In the genomic region with DNA sequence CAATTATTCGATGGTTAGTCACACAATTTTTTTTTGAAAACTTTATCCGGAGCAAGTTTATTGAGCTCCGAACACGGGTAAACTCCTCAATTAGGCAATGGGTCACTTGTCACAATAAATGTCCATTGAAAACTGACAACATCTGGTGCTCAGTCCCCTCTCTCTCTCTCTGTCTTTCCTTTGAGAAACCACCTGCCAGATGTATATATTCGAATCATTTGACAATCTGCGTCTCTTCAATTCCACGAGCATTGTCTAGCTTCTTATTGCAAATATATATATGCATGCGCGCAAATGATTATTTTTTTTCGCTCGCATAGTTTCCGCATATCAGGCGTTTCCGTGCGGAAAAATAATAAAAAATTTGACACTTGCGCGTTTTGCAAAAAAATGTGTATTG, we compare ENCODE assay signal across 4 worm cellular contexts.
TF ChIP-seq lines count a peak whose summit lies in the region.

No protein-coding gene starts in this region.

TF ChIP-seq in whole organism, L1 larva, 84 proteins besides CTCF, POLR2A, EP300 and RAD21:
- TF ChIP-seq hlh-17 (GFP tag; optimal IDR thresholded peaks at IDR 0.05; lab: Kevin White, UChicago; ENCODE audit: borderline replicate concordance) (no peak), nhr-20 (tag; optimal IDR thresholded peaks at IDR 0.05; lab: Kevin White, UChicago) (no peak), nhr-12 (tag; optimal IDR thresholded peaks at IDR 0.05; lab: Kevin White, UChicago) (no peak), dsc-1 (tag; optimal IDR thresholded peaks at IDR 0.05; lab: Kevin White, UChicago) (peak; percentile 4)

TF ChIP-seq in whole organism, late embryonic, 69 proteins besides CTCF, POLR2A, EP300 and RAD21:
- TF ChIP-seq hlh-8 (tag; optimal IDR thresholded peaks at IDR 0.05; lab: Kevin White, UChicago) = peak; percentile 87
- no peak for TF ChIP-seq elt-2 (tag; optimal IDR thresholded peaks at IDR 0.05; lab: Kevin White, UChicago)
- TF ChIP-seq hlh-30 (tag; optimal IDR thresholded peaks at IDR 0.05; lab: Kevin White, UChicago; ENCODE audit: insufficient read depth) = peak; percentile 71
- no peak for TF ChIP-seq zip-5 (tag; optimal IDR thresholded peaks at IDR 0.05; lab: Kevin White, UChicago)
- no peak for TF ChIP-seq K02D7.2 (tag; optimal IDR thresholded peaks at IDR 0.05; lab: Kevin White, UChicago)
- TF ChIP-seq ref-2 (tag; optimal IDR thresholded peaks at IDR 0.05; lab: Kevin White, UChicago) = no peak
- peak; percentile 11 for TF ChIP-seq nfya-1 (tag; optimal IDR thresholded peaks at IDR 0.05; lab: Kevin White, UChicago)
- TF ChIP-seq ceh-31 (tag; optimal IDR thresholded peaks at IDR 0.05; lab: Kevin White, UChicago) = peak; percentile 32
- TF ChIP-seq unc-55 (GFP tag; optimal IDR thresholded peaks at IDR 0.05; lab: Kevin White, UChicago) = peak; percentile 60

TF ChIP-seq in whole organism, midembryonic, 9 proteins besides CTCF, POLR2A, EP300 and RAD21:
- TF ChIP-seq flt-1 (GFP tag; IDR thresholded peaks at IDR 0.05; lab: Robert Waterston, UW) (no peak), cog-1 (tag; optimal IDR thresholded peaks at IDR 0.05; lab: Kevin White, UChicago) (peak; percentile 40), ztf-29 (GFP tag; IDR thresholded peaks at IDR 0.05; lab: Robert Waterston, UW) (no peak)

TF ChIP-seq in whole organism, mixed stage, embryonic, 35 proteins besides CTCF, POLR2A, EP300 and RAD21:
- TF ChIP-seq zip-8 (tag; optimal IDR thresholded peaks at IDR 0.05; lab: Kevin White, UChicago) (no peak), sptf-1 (tag; optimal IDR thresholded peaks at IDR 0.05; lab: Kevin White, UChicago) (no peak), mep-1 (tag; optimal IDR thresholded peaks at IDR 0.05; lab: Kevin White, UChicago) (peak; percentile 30), mls-2 (tag; optimal IDR thresholded peaks at IDR 0.05; lab: Kevin White, UChicago) (no peak), flh-1 (GFP tag; optimal IDR thresholded peaks at IDR 0.05; lab: Kevin White, UChicago) (no peak), lin-32 (GFP tag; optimal IDR thresholded peaks at IDR 0.05; lab: Kevin White, UChicago) (peak; percentile 75), ham-2 (GFP tag; optimal IDR thresholded peaks at IDR 0.05; lab: Kevin White, UChicago) (no peak), mab-5 (tag; optimal IDR thresholded peaks at IDR 0.05; lab: Kevin White, UChicago) (no peak), lsy-2 (tag; optimal IDR thresholded peaks at IDR 0.05; lab: Kevin White, UChicago) (no peak), elt-1 (tag; optimal IDR thresholded peaks at IDR 0.05; lab: Kevin White, UChicago; ENCODE audit: borderline replicate concordance, insufficient read depth) (no peak), tbx-8 (GFP tag; optimal IDR thresholded peaks at IDR 0.05; lab: Kevin White, UChicago) (no peak), blmp-1 (tag; optimal IDR thresholded peaks at IDR 0.05; lab: Kevin White, UChicago) (no peak), unc-62 (GFP tag; optimal IDR thresholded peaks at IDR 0.05; lab: Kevin White, UChicago) (peak; percentile 70), lin-13 (tag; optimal IDR thresholded peaks at IDR 0.05; lab: Kevin White, UChicago) (no peak), ceh-43 (GFP tag; optimal IDR thresholded peaks at IDR 0.05; lab: Kevin White, UChicago) (no peak), nhr-12 (tag; optimal IDR thresholded peaks at IDR 0.05; lab: Kevin White, UChicago) (no peak), elt-3 (tag; optimal IDR thresholded peaks at IDR 0.05; lab: Kevin White, UChicago) (no peak), ztf-11 (tag; optimal IDR thresholded peaks at IDR 0.05; lab: Kevin White, UChicago) (no peak), snpc-4 (tag; optimal IDR thresholded peaks at IDR 0.05; lab: Kevin White, UChicago) (no peak), ceh-39 (tag; optimal IDR thresholded peaks at IDR 0.05; lab: Kevin White, UChicago) (no peak), drap-1 (GFP tag; optimal IDR thresholded peaks at IDR 0.05; lab: Kevin White, UChicago) (no peak), nhr-2 (tag; optimal IDR thresholded peaks at IDR 0.05; lab: Kevin White, UChicago) (peak; percentile 46), nhr-237 (tag; optimal IDR thresholded peaks at IDR 0.05; lab: Kevin White, UChicago) (no peak), nhr-76 (tag; optimal IDR thresholded peaks at IDR 0.05; lab: Kevin White, UChicago) (no peak), pha-4 (tag; optimal IDR thresholded peaks at IDR 0.05; lab: Kevin White, UChicago) (no peak), bed-3 (GFP tag; optimal IDR thresholded peaks at IDR 0.05; lab: Kevin White, UChicago) (no peak), ces-1 (GFP tag; optimal IDR thresholded peaks at IDR 0.05; lab: Kevin White, UChicago) (peak; percentile 20), unc-120 (tag; optimal IDR thresholded peaks at IDR 0.05; lab: Kevin White, UChicago; ENCODE audit: poor library complexity, severe bottlenecking) (no peak), hlh-1 (tag; optimal IDR thresholded peaks at IDR 0.05; lab: Kevin White, UChicago) (peak; percentile 58), unc-39 (tag; optimal IDR thresholded peaks at IDR 0.05; lab: Kevin White, UChicago) (no peak), nhr-28 (tag; optimal IDR thresholded peaks at IDR 0.05; lab: Kevin White, UChicago) (no peak), ceh-83 (GFP tag; optimal IDR thresholded peaks at IDR 0.05; lab: Kevin White, UChicago) (no peak), M03D4.4 (tag; optimal IDR thresholded peaks at IDR 0.05; lab: Kevin White, UChicago) (no peak), sem-2 (GFP tag; optimal IDR thresholded peaks at IDR 0.05; lab: Kevin White, UChicago) (no peak), cnd-1 (tag; optimal IDR thresholded peaks at IDR 0.05; lab: Kevin White, UChicago) (peak; percentile 85)
